Fruit fly (Drosophila melanogaster): ENCODE measurements around the gene skd.
A peak's percentile ranks its signal among the peaks of the same experiment; 100 is the strongest.

The skd gene

DNA sequence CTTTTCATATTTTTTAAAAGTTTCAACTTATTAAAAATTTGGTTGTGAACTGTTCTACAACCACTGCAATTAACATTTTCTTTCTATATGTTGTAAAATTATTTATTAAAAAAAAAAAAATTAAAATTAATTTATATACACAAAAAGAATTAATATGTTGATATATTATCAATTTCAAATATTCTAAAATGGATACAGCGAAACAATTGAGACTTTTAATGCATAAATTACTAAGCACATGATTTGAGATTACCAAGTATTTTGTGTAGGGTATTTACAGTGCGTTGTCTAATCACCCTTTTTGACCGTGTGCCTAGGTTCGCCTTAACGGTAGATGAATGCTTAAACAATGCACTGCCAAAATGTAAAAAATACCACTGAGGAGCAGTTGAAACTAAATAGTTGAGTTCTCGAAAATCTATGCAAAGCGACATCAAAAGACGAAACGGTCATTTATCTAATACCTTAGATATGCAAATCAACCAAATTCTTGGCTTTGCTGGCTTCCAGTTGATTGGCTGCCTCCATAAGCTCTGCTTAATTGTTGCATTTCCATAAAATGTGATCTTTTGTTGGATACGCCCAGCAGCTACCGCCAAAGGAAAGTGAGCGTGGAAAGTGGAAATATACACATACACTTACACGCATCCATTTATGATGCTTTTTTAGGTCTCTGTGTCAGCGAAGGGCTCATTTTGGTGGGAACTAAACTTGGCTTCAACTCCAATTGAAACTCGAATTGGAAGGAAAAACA is 50.1 kb downstream of the skd start (continued):
- TF ChIP-seq Blimp-1 (GFP tag; optimal IDR thresholded peaks at IDR 0.05) = peak; percentile 85
- no peak for TF ChIP-seq Camta (GFP tag; optimal IDR thresholded peaks at IDR 0.05)
- TF ChIP-seq CG14014 (GFP tag; IDR thresholded peaks at IDR 0.05) = no peak
- no peak for TF ChIP-seq pzg (GFP tag; optimal IDR thresholded peaks at IDR 0.05)
- TF ChIP-seq Sox102F (GFP tag; optimal IDR thresholded peaks at IDR 0.05) = peak; percentile 62
- no peak for TF ChIP-seq CG6854 (GFP tag; optimal IDR thresholded peaks at IDR 0.05)
- no peak for TF ChIP-seq CG10543 (GFP tag; optimal IDR thresholded peaks at IDR 0.05)
- no peak for TF ChIP-seq tx (GFP tag; optimal IDR thresholded peaks at IDR 0.05)
- no peak for TF ChIP-seq ERR (GFP tag; optimal IDR thresholded peaks at IDR 0.05)
- no peak for TF ChIP-seq CG34224 (GFP tag; IDR thresholded peaks at IDR 0.05; ENCODE audit: partially characterized antibody)
- peak; percentile 50; the same call in 2 of the 3 replicates for TF ChIP-seq CG17361 (GFP tag; IDR thresholded peaks at IDR 0.05)
- no peak for TF ChIP-seq Atf3 (GFP tag; optimal IDR thresholded peaks at IDR 0.05)
- peak; percentile 24 for TF ChIP-seq fd96Cb (tag; optimal IDR thresholded peaks at IDR 0.05)
- TF ChIP-seq CG17612 (GFP tag; IDR thresholded peaks at IDR 0.05) = no peak
- no peak for TF ChIP-seq CG10366 (GFP tag; IDR thresholded peaks at IDR 0.05)
- no peak for TF ChIP-seq knrl (GFP tag; IDR thresholded peaks at IDR 0.05; ENCODE audit: partially characterized antibody)
- TF ChIP-seq odd (GFP tag; optimal IDR thresholded peaks at IDR 0.05) = no peak
- TF ChIP-seq dmrt99B (tag; optimal IDR thresholded peaks at IDR 0.05) = peak; percentile 27
- TF ChIP-seq CG17385 (GFP tag; optimal IDR thresholded peaks at IDR 0.05) = no peak
- no peak for TF ChIP-seq Sry-β (GFP tag; optimal IDR thresholded peaks at IDR 0.05)
- TF ChIP-seq CG1792 (GFP tag; optimal IDR thresholded peaks at IDR 0.05) = no peak
- peak in 1 of 2 experiments; percentile 36 for TF ChIP-seq bsh (GFP tag; optimal IDR thresholded peaks at IDR 0.05)
- TF ChIP-seq oc (tag; optimal IDR thresholded peaks at IDR 0.05) = peak; percentile 83
- no peak for TF ChIP-seq CG7745 (tag; optimal IDR thresholded peaks at IDR 0.05)
- TF ChIP-seq C15 (GFP tag; IDR thresholded peaks at IDR 0.05) = no peak
- no peak for TF ChIP-seq Ada2b (GFP tag; IDR thresholded peaks at IDR 0.05)

DNA sequence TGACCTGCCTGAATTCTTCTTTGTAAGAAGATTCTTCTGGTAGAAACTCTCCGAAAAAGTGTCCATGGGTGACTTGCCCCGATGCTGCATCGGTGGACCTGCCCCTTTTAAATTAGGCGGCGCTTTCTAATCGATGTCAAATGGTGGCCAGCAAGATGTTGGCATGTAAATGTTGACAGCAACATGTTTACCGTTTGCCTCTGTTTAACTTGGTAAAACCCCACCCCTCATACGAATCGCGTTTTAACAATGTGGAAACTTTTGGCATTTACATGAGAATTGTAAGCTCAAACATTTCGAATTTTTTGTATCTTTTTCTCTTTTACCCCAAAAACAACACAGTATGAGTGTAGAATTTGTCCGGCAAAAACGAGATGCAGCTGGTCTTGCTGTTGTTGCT is 50.9 kb downstream of the skd start:
- TF ChIP-seq Gug (GFP tag; IDR thresholded peaks at IDR 0.05) = no peak
- peak; percentile 12 for TF ChIP-seq HLHmδ (GFP tag; optimal IDR thresholded peaks at IDR 0.05)
- no peak for TF ChIP-seq CG2116 (GFP tag; optimal IDR thresholded peaks at IDR 0.05)
- TF ChIP-seq rib (GFP tag; IDR thresholded peaks at IDR 0.05) = no peak
- TF ChIP-seq Stat92E (GFP tag; optimal IDR thresholded peaks at IDR 0.05) = no peak
- TF ChIP-seq kni (GFP tag; optimal IDR thresholded peaks at IDR 0.05) = peak; percentile 40
- TF ChIP-seq stc (GFP tag; IDR thresholded peaks at IDR 0.05) = 0 out of 2 replicates have a peak, but pooled peaks have one; percentile 5
- TF ChIP-seq Neu2 (GFP tag; optimal IDR thresholded peaks at IDR 0.05; ENCODE audit: borderline replicate concordance) = no peak
- TF ChIP-seq kah (GFP tag; optimal IDR thresholded peaks at IDR 0.05) = no peak
- no peak for TF ChIP-seq her (GFP tag; optimal IDR thresholded peaks at IDR 0.05)
- no peak for TF ChIP-seq dan (GFP tag; IDR thresholded peaks at IDR 0.05)
- 0 out of 2 replicates have a peak, but pooled peaks have one; percentile 19 for TF ChIP-seq CG1024 (GFP tag; IDR thresholded peaks at IDR 0.05)
- TF ChIP-seq Bgb (GFP tag; IDR thresholded peaks at IDR 0.05; ENCODE audit: partially characterized antibody) = no peak
- TF ChIP-seq al (GFP tag; IDR thresholded peaks at IDR 0.05) = no peak
- TF ChIP-seq ind (GFP tag; optimal IDR thresholded peaks at IDR 0.05) = no peak
- peak; percentile 14 for TF ChIP-seq ATbp (GFP tag; optimal IDR thresholded peaks at IDR 0.05)
- peak; percentile 9 for TF ChIP-seq CG10431 (GFP tag; optimal IDR thresholded peaks at IDR 0.05)
- TF ChIP-seq sima (GFP tag; optimal IDR thresholded peaks at IDR 0.05) = no peak
- TF ChIP-seq HHEX (GFP tag; optimal IDR thresholded peaks at IDR 0.05) = no peak
- TF ChIP-seq CG12659 (GFP tag; optimal IDR thresholded peaks at IDR 0.05) = no peak
- TF ChIP-seq tup (GFP tag; optimal IDR thresholded peaks at IDR 0.05) = no peak
- TF ChIP-seq fd64A (GFP tag; optimal IDR thresholded peaks at IDR 0.05) = peak; percentile 31
- peak; percentile 96 for TF ChIP-seq CG11504 (tag; optimal IDR thresholded peaks at IDR 0.05)
- no peak for TF ChIP-seq HLH54F (GFP tag; optimal IDR thresholded peaks at IDR 0.05)
